Worm (Caenorhabditis elegans) whole organism, late embryonic: Measurements from ENCODE around the gene clc-8.
A peak's percentile ranks its signal among the peaks of the same experiment; 100 is the strongest.
"Not testable (repeated sequence)": the region's sequence is repeated elsewhere in the genome, so short reads cannot be mapped to it uniquely, and the experiment has no call there.

Experiments used
- C08G9.2 ChIP-seq: sonication (generic microtip); optimal IDR thresholded peaks from 2 replicates; lab custom pipeline; 2016; ENCODE audit warnings: mild to moderate bottlenecking, missing genetic modification characterization, moderate library complexity, missing compliant biosample characterization
- C38D4.7 ChIP-seq: fragments of 200-800 bp; sonication (Bioruptor generic); optimal IDR thresholded peaks from 2 replicates; lab custom pipeline; 2018; ENCODE audit warnings: mild to moderate bottlenecking, missing genetic modification characterization, moderate library complexity, missing compliant biosample characterization
- F13H6.1 ChIP-seq: sonication (generic microtip); optimal IDR thresholded peaks from 2 replicates; lab custom pipeline; 2016; ENCODE audit warnings: missing genetic modification characterization, missing compliant biosample characterization
- K09A11.1 ChIP-seq: sonication (generic microtip); optimal IDR thresholded peaks from 2 replicates; lab custom pipeline; 2017; ENCODE audit warnings: antibody characterized with exemption, mild to moderate bottlenecking, missing genetic modification characterization, missing compliant biosample characterization; ENCODE audit not compliant: insufficient read depth
- T23F11.4 ChIP-seq: fragments of 200-800 bp; sonication (Bioruptor generic); optimal IDR thresholded peaks from 2 replicates; lab custom pipeline; 2018; ENCODE audit warnings: mild to moderate bottlenecking, missing genetic modification characterization, missing compliant biosample characterization
- Y22D7AL.16 ChIP-seq: sonication (generic microtip); optimal IDR thresholded peaks from 2 replicates; lab custom pipeline; 2016; ENCODE audit warnings: missing genetic modification characterization, missing compliant biosample characterization
- ceh-2 ChIP-seq: sonication (generic microtip); optimal IDR thresholded peaks from 2 replicates; lab custom pipeline; 2016; ENCODE audit warnings: missing genotype, missing genetic modification characterization, missing compliant biosample characterization
- ceh-24 ChIP-seq: sonication (generic microtip); optimal IDR thresholded peaks from 2 replicates; lab custom pipeline; 2016; ENCODE audit warnings: mild to moderate bottlenecking, missing genetic modification characterization, missing compliant biosample characterization
- ceh-30 ChIP-seq: fragments of 150-350 bp; optimal IDR thresholded peaks from 2 replicates; lab custom pipeline; 2014; ENCODE audit warnings: missing biosample characterization, missing genetic modification characterization
- ceh-31 ChIP-seq: sonication (generic microtip); optimal IDR thresholded peaks from 2 replicates; lab custom pipeline; 2016; ENCODE audit warnings: missing genetic modification characterization, missing compliant biosample characterization
- ceh-34 ChIP-seq: sonication (generic microtip); optimal IDR thresholded peaks from 2 replicates; lab custom pipeline; 2016; ENCODE audit warnings: mild to moderate bottlenecking, missing genetic modification characterization, missing compliant biosample characterization
- ceh-45 ChIP-seq: fragments of 200-800 bp; sonication (Bioruptor generic); IDR thresholded peaks from 2 replicates; pipeline ENCODE4 v1.3.6; 2022; ENCODE audit warnings: missing genetic modification reagents, missing genetic modification characterization, missing compliant biosample characterization
- ceh-48 ChIP-seq: sonication (generic microtip); optimal IDR thresholded peaks from 2 replicates; lab custom pipeline; 2016; ENCODE audit warnings: missing genetic modification characterization, inconsistent platforms, missing compliant biosample characterization
- ceh-6 ChIP-seq: fragments of 200-800 bp; sonication (Bioruptor generic); optimal IDR thresholded peaks from 2 replicates; lab custom pipeline; 2018; ENCODE audit warnings: mild to moderate bottlenecking, missing genetic modification characterization, missing compliant biosample characterization
- ceh-9 ChIP-seq: sonication (generic microtip); optimal IDR thresholded peaks from 2 replicates; lab custom pipeline; 2016; ENCODE audit warnings: mild to moderate bottlenecking, missing genetic modification characterization, inconsistent platforms, missing compliant biosample characterization
- che-1 ChIP-seq: sonication (generic microtip); optimal IDR thresholded peaks from 2 replicates; lab custom pipeline; 2016; ENCODE audit warnings: mild to moderate bottlenecking, missing genetic modification characterization, missing compliant biosample characterization
- dve-1 ChIP-seq: sonication (generic microtip); optimal IDR thresholded peaks from 2 replicates; lab custom pipeline; 2017; ENCODE audit warnings: antibody characterized with exemption, mild to moderate bottlenecking, missing genetic modification characterization, missing compliant biosample characterization
- elt-2 ChIP-seq: sonication (generic microtip); optimal IDR thresholded peaks from 2 replicates; lab custom pipeline; 2016; ENCODE audit warnings: missing genetic modification reagents, missing genetic modification characterization, missing compliant biosample characterization
- elt-4 ChIP-seq: sonication (generic microtip); optimal IDR thresholded peaks from 2 replicates; lab custom pipeline; 2016; ENCODE audit warnings: missing genetic modification characterization, missing compliant biosample characterization
- eyg-1 ChIP-seq: sonication (generic microtip); optimal IDR thresholded peaks from 2 replicates; lab custom pipeline; 2016; ENCODE audit warnings: missing genotype, missing genetic modification characterization, missing compliant biosample characterization
- fax-1 ChIP-seq: sonication (generic microtip); optimal IDR thresholded peaks from 2 replicates; lab custom pipeline; 2016; ENCODE audit warnings: missing genotype, missing genetic modification characterization, missing compliant biosample characterization
- fkh-10 ChIP-seq: fragments of 150-350 bp; optimal IDR thresholded peaks from 2 replicates; lab custom pipeline; 2014; ENCODE audit warnings: missing biosample characterization, missing genetic modification reagents, missing genetic modification characterization
- hlh-13 ChIP-seq: fragments of 200-800 bp; sonication (Bioruptor generic); optimal IDR thresholded peaks from 2 replicates; lab custom pipeline; 2018; ENCODE audit warnings: mild to moderate bottlenecking, missing genetic modification characterization, missing compliant biosample characterization
- hlh-15 ChIP-seq: sonication (generic microtip); optimal IDR thresholded peaks from 2 replicates; lab custom pipeline; 2016; ENCODE audit warnings: missing genetic modification characterization, missing compliant biosample characterization
- hlh-30 ChIP-seq: sonication (generic microtip); optimal IDR thresholded peaks from 2 replicates; lab custom pipeline; 2017; ENCODE audit warnings: antibody characterized with exemption, missing genetic modification characterization, missing compliant biosample characterization; ENCODE audit not compliant: insufficient read depth
- hlh-6 ChIP-seq: sonication (generic microtip); optimal IDR thresholded peaks from 2 replicates; lab custom pipeline; 2016; ENCODE audit warnings: missing genotype, missing genetic modification characterization, missing compliant biosample characterization
- lin-11 ChIP-seq: fragments of 200-800 bp; sonication (Bioruptor generic); optimal IDR thresholded peaks from 2 replicates; lab custom pipeline; 2018; ENCODE audit warnings: mild to moderate bottlenecking, missing genetic modification characterization, missing compliant biosample characterization
- madf-2 ChIP-seq: sonication (generic microtip); optimal IDR thresholded peaks from 2 replicates; lab custom pipeline; 2017; ENCODE audit warnings: missing genetic modification characterization, missing compliant biosample characterization
- mec-3 ChIP-seq: sonication (generic microtip); optimal IDR thresholded peaks from 2 replicates; lab custom pipeline; 2016; ENCODE audit warnings: borderline replicate concordance, missing genetic modification characterization, missing compliant biosample characterization
- nfya-1 ChIP-seq: sonication (generic microtip); optimal IDR thresholded peaks from 2 replicates; lab custom pipeline; 2017; ENCODE audit warnings: missing genetic modification characterization, mild to moderate bottlenecking, missing compliant biosample characterization, antibody characterized with exemption, moderate library complexity
- nhr-11 ChIP-seq: fragments of 150-350 bp; optimal IDR thresholded peaks from 2 replicates; lab custom pipeline; 2014; ENCODE audit warnings: missing biosample characterization, missing genetic modification characterization
- pat-9 ChIP-seq: fragments of 200-800 bp; sonication (Bioruptor generic); optimal IDR thresholded peaks from 2 replicates; lab custom pipeline; 2018; ENCODE audit warnings: mild to moderate bottlenecking, missing genetic modification characterization, moderate library complexity, missing compliant biosample characterization
- pax-1 ChIP-seq: fragments of 150-350 bp; optimal IDR thresholded peaks from 2 replicates; lab custom pipeline; 2014; ENCODE audit warnings: missing biosample characterization, missing genetic modification characterization
- pha-4 ChIP-seq: fragments of 150-350 bp; optimal IDR thresholded peaks from 2 replicates; lab custom pipeline; 2018; ENCODE audit warnings: missing biosample characterization, missing genetic modification reagents, missing genetic modification characterization
- pqm-1 ChIP-seq: sonication (generic microtip); optimal IDR thresholded peaks from 2 replicates; lab custom pipeline; 2016; ENCODE audit warnings: missing genetic modification characterization, missing compliant biosample characterization
- pros-1 ChIP-seq: fragments of 150-350 bp; optimal IDR thresholded peaks from 2 replicates; lab custom pipeline; 2014; ENCODE audit warnings: missing biosample characterization, missing genetic modification reagents, missing genetic modification characterization
- ref-2 ChIP-seq: sonication (generic microtip); optimal IDR thresholded peaks from 2 replicates; lab custom pipeline; 2016; ENCODE audit warnings: missing genetic modification characterization, missing compliant biosample characterization
- rnt-1 ChIP-seq: sonication (generic microtip); optimal IDR thresholded peaks from 2 replicates; lab custom pipeline; 2016; ENCODE audit warnings: missing genetic modification characterization, missing compliant biosample characterization
- sdc-2 ChIP-seq: sonication (generic microtip); optimal IDR thresholded peaks from 2 replicates; lab custom pipeline; 2016; ENCODE audit warnings: missing genotype, missing genetic modification characterization, missing compliant biosample characterization
- sox-2 ChIP-seq: fragments of 200-800 bp; sonication (Bioruptor generic); IDR thresholded peaks from 2 replicates; pipeline ENCODE4 v1.3.6; 2022; ENCODE audit warnings: missing genetic modification reagents, missing genetic modification characterization, missing compliant biosample characterization
- sox-4 ChIP-seq: sonication (generic microtip); optimal IDR thresholded peaks from 2 replicates; lab custom pipeline; 2017; ENCODE audit warnings: mild to moderate bottlenecking, missing genetic modification characterization, inconsistent platforms, missing compliant biosample characterization
- tbx-2 ChIP-seq: sonication (generic microtip); optimal IDR thresholded peaks from 2 replicates; lab custom pipeline; 2016; ENCODE audit warnings: missing genetic modification characterization, missing compliant biosample characterization
- unc-3 ChIP-seq, 2 experiments: fragments of 200-800 bp in 1 of 2; sonication (Bioruptor generic) in 1 of 2; sonication (generic microtip) in 1 of 2; conservative IDR thresholded peaks in 1 of 2; optimal IDR thresholded peaks in 1 of 2; 2 replicates each; pipeline versions ENCODE4 v1.3.6 to Lab custom; 2016 to 2022; ENCODE audit warnings: missing compliant biosample characterization in 2 of 2, missing genetic modification characterization in 2 of 2, missing genetic modification reagents in 1 of 2
- zip-5 ChIP-seq: sonication (generic microtip); optimal IDR thresholded peaks from 2 replicates; lab custom pipeline; 2016; ENCODE audit warnings: missing genetic modification characterization, missing compliant biosample characterization
- ztf-16 ChIP-seq: sonication (generic microtip); optimal IDR thresholded peaks from 2 replicates; lab custom pipeline; 2017; ENCODE audit warnings: missing genetic modification characterization, missing compliant biosample characterization

The clc-8 gene

ce11 chrIV:14371639-14372038, 22.3 kb upstream of the clc-8 start (continued):
- TF ChIP-seq elt-2 (tag; lab: Kevin White, UChicago) = no peak
- peak; percentile 26 for TF ChIP-seq sdc-2
- TF ChIP-seq ceh-31 (tag; lab: Kevin White, UChicago) = peak; percentile 82
- no peak for TF ChIP-seq pat-9
- TF ChIP-seq pqm-1 = no peak
- TF ChIP-seq madf-2 (tag; lab: Kevin White, UChicago) = no peak
- no peak for TF ChIP-seq ref-2
- TF ChIP-seq elt-4 (tag; lab: Kevin White, UChicago) = no peak
- TF ChIP-seq nhr-11 (tag; lab: Kevin White, UChicago) = no peak
- no peak for TF ChIP-seq lin-11
- no peak for TF ChIP-seq K09A11.1 (tag; lab: Kevin White, UChicago)
- no peak for TF ChIP-seq pax-1 (tag; lab: Kevin White, UChicago)
- TF ChIP-seq dve-1 (tag; lab: Kevin White, UChicago) = no peak
- no peak for TF ChIP-seq rnt-1 (tag; lab: Kevin White, UChicago)
- TF ChIP-seq hlh-30 = no peak
- no peak for TF ChIP-seq sox-2 (GFP tag; lab: Robert Waterston, UW)
- TF ChIP-seq Y22D7AL.16 = no peak
- no peak for TF ChIP-seq hlh-13

ce11 chrIV:14373814-14374213, 20.1 kb upstream of the clc-8 start, which contains the start of gene Y67A10A.7:
Gene Y67A10A.7 (plus strand): TSS chrIV:14374114.
- not testable (repeated sequence) for TF ChIP-seq ceh-30, hlh-30, fax-1

DNA sequence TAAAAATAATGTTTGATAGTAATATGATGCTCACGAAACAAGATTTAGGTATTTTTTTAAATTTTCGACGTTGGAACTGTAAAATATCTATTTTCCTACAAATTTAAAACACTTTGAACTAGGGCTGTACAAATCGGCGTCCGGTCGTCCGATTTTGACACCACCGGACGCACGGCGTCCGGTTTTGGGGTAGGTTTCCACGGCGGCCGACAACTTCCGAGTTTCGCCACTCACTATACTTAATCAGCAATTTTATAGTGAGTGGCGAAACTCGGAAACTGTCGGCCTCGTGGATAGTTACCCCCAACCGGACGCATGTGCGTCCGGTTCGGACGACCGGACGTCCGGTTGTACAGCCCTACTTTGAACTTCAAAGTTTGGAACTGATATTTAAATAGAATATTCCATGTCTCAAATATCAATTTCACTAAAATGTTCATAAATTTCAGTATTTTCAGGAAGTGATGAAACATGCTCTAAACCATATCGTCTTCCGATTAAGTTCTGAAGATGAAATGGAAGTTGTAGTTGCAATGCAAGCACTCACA, 16.6 kb upstream of the clc-8 start:
- TF ChIP-seq tbx-2 (tag; lab: Kevin White, UChicago) = no peak
- TF ChIP-seq C38D4.7 = no peak
- TF ChIP-seq unc-3 (GFP tag; conservative IDR thresholded peaks at IDR 0.05; lab: Robert Waterston, UW) = no peak
- TF ChIP-seq unc-3 (tag; optimal IDR thresholded peaks at IDR 0.05; lab: Kevin White, UChicago) = no peak
- TF ChIP-seq ceh-48 (tag; lab: Kevin White, UChicago) = no peak
- TF ChIP-seq lin-11 = no peak
- TF ChIP-seq, all 69 proteins: peak for 0

DNA sequence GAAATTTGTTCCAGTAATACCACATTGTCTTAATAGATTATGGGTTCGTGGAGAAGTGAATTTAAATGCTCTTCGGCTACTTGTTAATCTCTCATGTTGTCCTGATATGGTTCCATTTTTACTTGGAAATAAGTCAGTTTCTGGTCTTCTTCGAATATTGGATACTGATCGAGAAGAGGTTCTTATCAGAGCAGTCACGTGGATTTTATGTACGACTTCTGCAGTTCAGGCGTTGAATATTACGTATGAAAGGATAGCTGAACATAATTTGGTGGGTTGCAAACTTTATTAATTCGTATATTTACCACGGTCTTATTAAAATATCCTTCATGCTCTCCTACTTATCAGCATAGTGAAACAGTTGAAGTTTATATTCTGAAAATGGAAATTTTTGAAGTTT, 16.1 kb upstream of the clc-8 start:
- TF ChIP-seq ceh-48 (tag; lab: Kevin White, UChicago) (no peak), dve-1 (tag; lab: Kevin White, UChicago) (no peak), sox-4 (no peak), pros-1 (tag; lab: Kevin White, UChicago) (no peak), T23F11.4 (no peak), ceh-6 (GFP tag; lab: Kevin White, UChicago) (no peak), F13H6.1 (tag; lab: Kevin White, UChicago) (no peak), pha-4 (no peak), nhr-11 (tag; lab: Kevin White, UChicago) (no peak), nfya-1 (tag; lab: Kevin White, UChicago) (no peak), ztf-16 (tag; lab: Kevin White, UChicago) (no peak)

DNA sequence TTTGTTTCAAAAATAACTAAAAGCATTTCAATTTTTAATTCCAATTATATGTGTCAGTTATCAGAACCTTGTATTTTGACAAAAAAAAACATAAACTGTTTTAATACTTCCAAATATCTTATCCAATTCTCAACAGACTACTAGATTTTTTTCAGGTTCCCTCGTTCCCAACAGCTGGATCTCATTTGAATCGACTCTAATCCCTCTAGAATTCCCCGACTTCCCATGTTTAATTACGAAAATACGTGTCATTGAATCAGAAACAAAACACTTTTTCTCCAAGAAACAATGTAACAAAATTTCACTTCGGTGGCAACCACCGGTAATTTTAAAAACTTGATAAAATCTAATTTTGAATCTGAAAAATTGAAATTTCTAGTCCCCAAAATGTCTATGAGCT, 14.7 kb upstream of the clc-8 start:
- TF ChIP-seq ceh-31 (tag; lab: Kevin White, UChicago) (no peak), ceh-34 (tag; lab: Kevin White, UChicago) (no peak), pat-9 (no peak), sox-2 (GFP tag; lab: Robert Waterston, UW) (no peak), dve-1 (tag; lab: Kevin White, UChicago) (no peak), pha-4 (no peak), tbx-2 (tag; lab: Kevin White, UChicago) (no peak), mec-3 (tag; lab: Kevin White, UChicago) (no peak), ceh-45 (GFP tag; lab: Robert Waterston, UW) (no peak), C08G9.2 (tag; lab: Kevin White, UChicago) (no peak), ceh-9 (tag; lab: Kevin White, UChicago) (no peak), ceh-2 (tag; lab: Kevin White, UChicago) (no peak), ceh-24 (tag; lab: Kevin White, UChicago) (no peak), eyg-1 (tag; lab: Kevin White, UChicago) (no peak), rnt-1 (tag; lab: Kevin White, UChicago) (no peak), che-1 (no peak), fkh-10 (GFP tag; lab: Kevin White, UChicago) (no peak), zip-5 (tag; lab: Kevin White, UChicago) (no peak), hlh-15 (no peak), hlh-6 (tag; lab: Kevin White, UChicago) (no peak)
